Fruit fly (Drosophila melanogaster) whole organism, prepupa: ENCODE results near the gene CG34461.

Experiments
- CG16779 ChIP-seq: fragments of 200-800 bp; sonication (Bioruptor generic); optimal IDR thresholded peaks from 3 replicates; lab custom pipeline; 2017; ENCODE audit warnings: missing biosample characterization, mild to moderate bottlenecking, missing genetic modification characterization
- Eip78C ChIP-seq: fragments of 200-800 bp; sonication (Bioruptor generic); peaks from one replicate; lab custom pipeline; 2016; ENCODE audit warnings: missing biosample characterization, missing genetic modification characterization
- Eip93F ChIP-seq: fragments of 200-800 bp; sonication (Bioruptor generic); optimal IDR thresholded peaks from 2 replicates; lab custom pipeline; 2016; ENCODE audit warnings: missing biosample characterization, mild to moderate bottlenecking, missing genetic modification characterization
- Ets96B ChIP-seq: fragments of 200-800 bp; optimal IDR thresholded peaks from 2 replicates; lab custom pipeline; 2019; ENCODE audit warnings: missing biosample characterization, mild to moderate bottlenecking, missing genetic modification characterization, moderate library complexity
- fd85E ChIP-seq: fragments of 200-800 bp; sonication (Bioruptor generic); optimal IDR thresholded peaks from 3 replicates; lab custom pipeline; 2016; ENCODE audit warnings: missing biosample characterization, missing genetic modification characterization

- TF ChIP-seq Eip93F (GFP tag; lab: Kevin White, UChicago) (no peak), CG16779 (tag; lab: Kevin White, UChicago) (no peak), fd85E (no peak), Eip78C (no peak), Ets96B (tag; lab: Kevin White, UChicago) (no peak)
These were observed 37.3 kb upstream of the CG34461 start for dm6 chr3L:8288396-8288795.
